Worm (Caenorhabditis elegans) whole organism, L1 larva: ENCODE results near the gene gmn-1.

Source experiments
- C04F5.9 ChIP-seq: sonication (generic microtip); optimal IDR thresholded peaks from 2 replicates; lab custom pipeline; 2016; ENCODE audit warnings: missing genetic modification characterization, missing compliant biosample characterization
- C16A3.4 ChIP-seq: fragments of 150-350 bp; optimal IDR thresholded peaks from 2 replicates; lab custom pipeline; 2014; ENCODE audit warnings: missing biosample characterization, missing genetic modification characterization
- C34B4.2 ChIP-seq: sonication (generic microtip); optimal IDR thresholded peaks from 2 replicates; lab custom pipeline; 2017; ENCODE audit warnings: mild to moderate bottlenecking, missing genetic modification characterization, missing compliant biosample characterization
- F16B12.6 ChIP-seq: fragments of 150-350 bp; optimal IDR thresholded peaks from 2 replicates; lab custom pipeline; 2014; ENCODE audit warnings: missing biosample characterization, missing genetic modification characterization
- alr-1 ChIP-seq: fragments of 200-800 bp; sonication (Bioruptor generic); optimal IDR thresholded peaks from 2 replicates; lab custom pipeline; 2018; ENCODE audit warnings: borderline replicate concordance, mild to moderate bottlenecking, missing genetic modification characterization, missing compliant biosample characterization
- blmp-1 ChIP-seq: fragments of 150-350 bp; optimal IDR thresholded peaks from 2 replicates; lab custom pipeline; 2014; ENCODE audit warnings: missing biosample characterization, missing genetic modification characterization
- ceh-63 ChIP-seq: fragments of 200-800 bp; sonication (Bioruptor generic); optimal IDR thresholded peaks from 2 replicates; lab custom pipeline; 2018; ENCODE audit warnings: mild to moderate bottlenecking, missing genetic modification characterization, missing compliant biosample characterization
- ceh-82 ChIP-seq, 3 experiments: fragments of 150-350 bp in 1 of 3; sonication (generic microtip) in 2 of 3; optimal IDR thresholded peaks; 2 replicates each; lab custom pipeline; 2014 to 2017; ENCODE audit warnings: missing biosample characterization in 3 of 3, missing genetic modification characterization in 3 of 3
- ceh-88 ChIP-seq: fragments of 200-800 bp; sonication (Bioruptor generic); IDR thresholded peaks from 2 replicates; pipeline ENCODE4 v1.3.6; 2022; ENCODE audit warnings: missing genetic modification characterization, missing compliant biosample characterization
- ceh-90 ChIP-seq: sonication (generic microtip); optimal IDR thresholded peaks from 2 replicates; lab custom pipeline; 2016; ENCODE audit warnings: missing genetic modification characterization, missing compliant biosample characterization
- ces-1 ChIP-seq: fragments of 150-350 bp; optimal IDR thresholded peaks from 2 replicates; lab custom pipeline; 2014; ENCODE audit warnings: missing biosample characterization, missing genetic modification reagents, missing genetic modification characterization
- efl-1 ChIP-seq, 4 experiments: fragments of 150-350 bp; optimal IDR thresholded peaks in 3 of 4; peaks in 1 of 4; 1 replicate in 1 of 4; 2 replicates in 3 of 4; lab custom pipeline; 2014; ENCODE audit warnings: missing biosample characterization in 2 of 4, missing genetic modification characterization in 2 of 4, missing genetic modification reagents in 2 of 4
- egl-13 ChIP-seq: sonication (generic microtip); optimal IDR thresholded peaks from 2 replicates; lab custom pipeline; 2016; ENCODE audit warnings: missing genotype, missing genetic modification reagents, missing genetic modification characterization, missing compliant biosample characterization
- egl-27 ChIP-seq, 2 experiments: fragments of 150-350 bp in 1 of 2; sonication (generic microtip); optimal IDR thresholded peaks; 3 replicates each; lab custom pipeline; 2017 to 2018; ENCODE audit warnings: missing biosample characterization in 2 of 2, missing genetic modification characterization in 2 of 2, missing genetic modification reagents in 2 of 2
- elt-3 ChIP-seq, 6 experiments: fragments of 150-350 bp in 1 of 6; sonication (generic microtip); optimal IDR thresholded peaks; 2 replicates each; lab custom pipeline; 2017 to 2018; ENCODE audit warnings: missing biosample characterization in 6 of 6, missing genetic modification characterization in 6 of 6, inconsistent platforms in 1 of 6
- ets-5 ChIP-seq: fragments of 200-800 bp; sonication (Bioruptor generic); IDR thresholded peaks from 2 replicates; pipeline ENCODE4 v1.3.6; 2022; ENCODE audit warnings: missing genetic modification characterization, missing compliant biosample characterization
- fkh-4 ChIP-seq: sonication (generic microtip); optimal IDR thresholded peaks from 2 replicates; lab custom pipeline; 2016; ENCODE audit warnings: missing compliant biosample characterization, missing genetic modification characterization, borderline replicate concordance
- fos-1 ChIP-seq: fragments of 150-350 bp; optimal IDR thresholded peaks from 2 replicates; lab custom pipeline; 2014; ENCODE audit warnings: missing biosample characterization, missing genetic modification characterization
- grh-1 ChIP-seq: fragments of 200-800 bp; sonication (Bioruptor generic); IDR thresholded peaks from 2 replicates; pipeline ENCODE4 v1.3.6; 2022; ENCODE audit warnings: missing genetic modification reagents, missing genetic modification characterization, missing compliant biosample characterization
- hlh-4 ChIP-seq: sonication (generic microtip); optimal IDR thresholded peaks from 2 replicates; lab custom pipeline; 2016; ENCODE audit warnings: mild to moderate bottlenecking, missing genetic modification characterization, missing compliant biosample characterization
- hpl-2 ChIP-seq: fragments of 150-350 bp; optimal IDR thresholded peaks from 2 replicates; lab custom pipeline; 2014; ENCODE audit warnings: missing biosample characterization, missing genetic modification reagents, missing genetic modification characterization
- irx-1 ChIP-seq: sonication (generic microtip); optimal IDR thresholded peaks from 2 replicates; lab custom pipeline; 2016; ENCODE audit warnings: missing genetic modification characterization, missing compliant biosample characterization
- isw-1 ChIP-seq: fragments of 200-800 bp; sonication (Bioruptor generic); IDR thresholded peaks from 2 replicates; pipeline ENCODE4 v1.3.6; 2022; ENCODE audit warnings: missing genetic modification characterization, missing compliant biosample characterization
- lin-13 ChIP-seq: fragments of 150-350 bp; optimal IDR thresholded peaks from 2 replicates; lab custom pipeline; 2014; ENCODE audit warnings: missing biosample characterization, missing genetic modification reagents, missing genetic modification characterization
- lin-14 ChIP-seq: fragments of 200-800 bp; sonication (Bioruptor generic); optimal IDR thresholded peaks from 2 replicates; lab custom pipeline; 2018; ENCODE audit warnings: mild to moderate bottlenecking, missing genetic modification characterization, moderate library complexity, missing compliant biosample characterization
- lin-15B ChIP-seq: fragments of 150-350 bp; sonication (generic microtip); optimal IDR thresholded peaks from 3 replicates; lab custom pipeline; 2014; ENCODE audit warnings: missing biosample characterization, missing genetic modification characterization
- lin-35 ChIP-seq, 2 experiments: fragments of 150-350 bp; optimal IDR thresholded peaks; 2 replicates each; lab custom pipeline; 2014; ENCODE audit warnings: missing biosample characterization in 2 of 2, missing genetic modification characterization in 2 of 2, missing genetic modification reagents in 2 of 2
- lin-39 ChIP-seq: fragments of 150-350 bp; optimal IDR thresholded peaks from 2 replicates; lab custom pipeline; 2014; ENCODE audit warnings: missing biosample characterization, missing genetic modification reagents, missing genetic modification characterization
- lsy-2 ChIP-seq, 2 experiments: fragments of 150-350 bp; optimal IDR thresholded peaks; 2 replicates each; lab custom pipeline; 2014; ENCODE audit warnings: missing biosample characterization in 2 of 2, missing genetic modification characterization in 2 of 2
- mab-9 ChIP-seq: fragments of 200-800 bp; sonication (Bioruptor generic); IDR thresholded peaks from 2 replicates; pipeline ENCODE4 v1.3.6; 2022; ENCODE audit warnings: missing genetic modification reagents, missing genetic modification characterization, missing compliant biosample characterization
- mdl-1 ChIP-seq, 2 experiments: fragments of 150-350 bp; optimal IDR thresholded peaks; 2 replicates each; lab custom pipeline; 2014 to 2017; ENCODE audit warnings: missing biosample characterization in 2 of 2, missing genetic modification characterization in 2 of 2, inconsistent platforms in 1 of 2
- mef-2 ChIP-seq: fragments of 150-350 bp; optimal IDR thresholded peaks from 2 replicates; lab custom pipeline; 2014; ENCODE audit warnings: missing biosample characterization, missing genetic modification characterization
- mep-1 ChIP-seq: fragments of 150-350 bp; optimal IDR thresholded peaks from 2 replicates; lab custom pipeline; 2014; ENCODE audit warnings: missing biosample characterization, missing genetic modification characterization
- nhr-11 ChIP-seq: fragments of 150-350 bp; optimal IDR thresholded peaks from 2 replicates; lab custom pipeline; 2014; ENCODE audit warnings: missing biosample characterization, missing genetic modification characterization
- nhr-19 ChIP-seq: fragments of 200-800 bp; sonication (Bioruptor generic); conservative IDR thresholded peaks from 2 replicates; pipeline ENCODE4 v1.3.6; 2022; ENCODE audit warnings: missing genetic modification characterization, missing compliant biosample characterization
- nhr-20 ChIP-seq: sonication (generic microtip); optimal IDR thresholded peaks from 2 replicates; lab custom pipeline; 2016; ENCODE audit warnings: mild to moderate bottlenecking, missing genetic modification characterization, missing compliant biosample characterization
- nhr-47 ChIP-seq: sonication (generic microtip); optimal IDR thresholded peaks from 2 replicates; lab custom pipeline; 2016; ENCODE audit warnings: mild to moderate bottlenecking, missing genetic modification characterization, moderate library complexity, missing compliant biosample characterization
- nhr-71 ChIP-seq: sonication (generic microtip); optimal IDR thresholded peaks from 2 replicates; lab custom pipeline; 2016; ENCODE audit warnings: mild to moderate bottlenecking, missing genetic modification characterization, moderate library complexity, missing compliant biosample characterization
- nhr-84 ChIP-seq: sonication (generic microtip); optimal IDR thresholded peaks from 2 replicates; lab custom pipeline; 2017; ENCODE audit warnings: missing biosample characterization, missing genetic modification characterization
- nhr-85 ChIP-seq: sonication (generic microtip); peaks from one replicate; lab custom pipeline; 2016; ENCODE audit warnings: missing genetic modification characterization, inconsistent platforms, missing compliant biosample characterization
- pag-3 ChIP-seq: sonication (generic microtip); optimal IDR thresholded peaks from 2 replicates; lab custom pipeline; 2017; ENCODE audit warnings: missing genetic modification characterization, mild to moderate bottlenecking, missing compliant biosample characterization, antibody characterized with exemption, borderline replicate concordance; ENCODE audit not compliant: insufficient read depth
- pax-3 ChIP-seq: fragments of 200-800 bp; sonication (Bioruptor generic); optimal IDR thresholded peaks from 2 replicates; lab custom pipeline; 2018; ENCODE audit warnings: mild to moderate bottlenecking, missing genetic modification characterization, moderate library complexity, missing compliant biosample characterization
- pqm-1 ChIP-seq: sonication (generic microtip); optimal IDR thresholded peaks from 3 replicates; lab custom pipeline; 2017; ENCODE audit warnings: missing biosample characterization, missing genetic modification characterization
- rnt-1 ChIP-seq: sonication (generic microtip); optimal IDR thresholded peaks from 2 replicates; lab custom pipeline; 2016; ENCODE audit warnings: mild to moderate bottlenecking, missing genetic modification characterization, moderate library complexity, missing compliant biosample characterization
- skn-1 ChIP-seq: fragments of 150-350 bp; optimal IDR thresholded peaks from 2 replicates; lab custom pipeline; 2014; ENCODE audit warnings: missing biosample characterization, missing genetic modification characterization
- snpc-4 ChIP-seq: fragments of 150-350 bp; optimal IDR thresholded peaks from 2 replicates; lab custom pipeline; 2014; ENCODE audit warnings: missing biosample characterization, missing genetic modification characterization
- sox-4 ChIP-seq: sonication (generic microtip); optimal IDR thresholded peaks from 2 replicates; lab custom pipeline; 2016; ENCODE audit warnings: missing genetic modification characterization, missing compliant biosample characterization
- unc-130 ChIP-seq: fragments of 150-350 bp; optimal IDR thresholded peaks from 2 replicates; lab custom pipeline; 2017; ENCODE audit warnings: missing biosample characterization, missing genetic modification characterization, inconsistent platforms
- xbp-1 ChIP-seq: sonication (generic microtip); optimal IDR thresholded peaks from 2 replicates; lab custom pipeline; 2016; ENCODE audit warnings: missing genetic modification characterization, missing compliant biosample characterization
- zip-4 ChIP-seq: fragments of 200-800 bp; sonication (Bioruptor generic); optimal IDR thresholded peaks from 2 replicates; lab custom pipeline; 2018; ENCODE audit warnings: mild to moderate bottlenecking, missing genetic modification characterization, moderate library complexity, missing compliant biosample characterization
- ztf-4 ChIP-seq: fragments of 150-350 bp; optimal IDR thresholded peaks from 2 replicates; lab custom pipeline; 2014; ENCODE audit warnings: missing biosample characterization, missing genetic modification characterization

The gmn-1 gene

ce11 chrIII:12250114-12250792, 25.1 kb upstream of the gmn-1 start, which contains the start of the genes tim-1 and Y75B8A.23:
Gene tim-1, minus strand, starts transcription at chrIII:12250164.
Gene Y75B8A.23, plus strand, starts transcription at chrIII:12250660.
- TF ChIP-seq lin-14 (GFP tag; lab: Kevin White, UChicago) = peak; percentile 96
- peak; percentile 98 for TF ChIP-seq nhr-20 (tag; lab: Kevin White, UChicago)
- peak; percentile 73 for TF ChIP-seq fkh-4 (tag; lab: Kevin White, UChicago)
- TF ChIP-seq C04F5.9 = peak; percentile 89
- peak; percentile 73 for TF ChIP-seq C34B4.2 (tag; lab: Kevin White, UChicago)
- peak; percentile 76 for TF ChIP-seq mab-9 (GFP tag; lab: Robert Waterston, UW)
- TF ChIP-seq zip-4 (GFP tag; lab: Kevin White, UChicago) = peak; percentile 89
- TF ChIP-seq skn-1 (tag; lab: Kevin White, UChicago) = peak; percentile 88
- peak; percentile 63 for TF ChIP-seq nhr-11 (tag; lab: Kevin White, UChicago)
- TF ChIP-seq nhr-85 (tag; lab: Kevin White, UChicago) = peak; percentile 98
- peak; percentile 97 for TF ChIP-seq unc-130 (tag; lab: Kevin White, UChicago)
- TF ChIP-seq rnt-1 (tag; lab: Kevin White, UChicago) = peak; percentile 98
- TF ChIP-seq nhr-71 (tag; lab: Kevin White, UChicago) = peak; percentile 99
- peak; percentile 90 to 96 (median 91) for TF ChIP-seq ceh-82 (tag; optimal IDR thresholded peaks at IDR 0.05; lab: Kevin White, UChicago)
- TF ChIP-seq egl-27 (tag; optimal IDR thresholded peaks at IDR 0.05; lab: Kevin White, UChicago) = peak in 1 of 2 experiments; percentile 71
- TF ChIP-seq lin-35 (GFP tag; optimal IDR thresholded peaks at IDR 0.05; lab: Kevin White, UChicago) = peak; percentile 95 to 98
- TF ChIP-seq nhr-84 = no peak
- TF ChIP-seq lsy-2 (tag; optimal IDR thresholded peaks at IDR 0.05; lab: Kevin White, UChicago) = peak; percentile 93 to 95
- peak; percentile 94 for TF ChIP-seq mep-1 (tag; lab: Kevin White, UChicago)
- peak; percentile 86 for TF ChIP-seq mef-2 (tag; lab: Kevin White, UChicago)
- peak; percentile 90 for TF ChIP-seq sox-4 (tag; lab: Kevin White, UChicago)
- peak; percentile 95 for TF ChIP-seq lin-13
- TF ChIP-seq fos-1 = peak; percentile 94
- TF ChIP-seq F16B12.6 (tag; lab: Kevin White, UChicago) = peak; percentile 86
- peak; percentile 98 for TF ChIP-seq nhr-47
- TF ChIP-seq efl-1 (optimal IDR thresholded peaks at IDR 0.05; lab: Kevin White, UChicago) = peak; percentile 98
- peak; percentile 95 to 100 for TF ChIP-seq efl-1 (GFP tag; optimal IDR thresholded peaks at IDR 0.05 in 1 of 2; lab: Kevin White, UChicago)
- no peak for TF ChIP-seq ets-5
- no peak for TF ChIP-seq pqm-1 (tag; lab: Kevin White, UChicago)
- peak; percentile 83 for TF ChIP-seq C16A3.4 (tag; lab: Kevin White, UChicago)
- peak; percentile 85 for TF ChIP-seq ceh-88 (GFP tag; lab: Robert Waterston, UW)
- peak; percentile 96 for TF ChIP-seq xbp-1 (tag; lab: Kevin White, UChicago)
- peak; percentile 89 for TF ChIP-seq pax-3
- TF ChIP-seq grh-1 = peak; percentile 93
- TF ChIP-seq mdl-1 (tag; optimal IDR thresholded peaks at IDR 0.05; lab: Kevin White, UChicago) = peak in 1 of 2 experiments; percentile 91
- peak; percentile 93 for TF ChIP-seq irx-1
- TF ChIP-seq isw-1 (GFP tag; lab: Robert Waterston, UW) = peak; percentile 80
- peak; percentile 100 for TF ChIP-seq snpc-4 (tag; lab: Kevin White, UChicago)
- peak; percentile 87 for TF ChIP-seq lin-15B (tag; lab: Kevin White, UChicago)
- TF ChIP-seq ceh-63 (GFP tag; lab: Kevin White, UChicago) = peak; percentile 78
- TF ChIP-seq egl-13 (tag; lab: Kevin White, UChicago) = peak; percentile 90
- peak; percentile 62 for TF ChIP-seq ceh-90 (tag; lab: Kevin White, UChicago)
- peak; percentile 97 for TF ChIP-seq nhr-19 (GFP tag; lab: Robert Waterston, UW)
- peak; percentile 89 for TF ChIP-seq lin-39 (tag; lab: Kevin White, UChicago)
- no peak for TF ChIP-seq ces-1 (GFP tag; lab: Kevin White, UChicago)
- no peak for TF ChIP-seq pag-3
- TF ChIP-seq hlh-4 (tag; lab: Kevin White, UChicago) = no peak
- TF ChIP-seq alr-1 (tag; lab: Kevin White, UChicago) = no peak
- peak; percentile 93 for TF ChIP-seq hpl-2 (GFP tag; lab: Kevin White, UChicago)
- TF ChIP-seq ztf-4 = peak; percentile 93
- TF ChIP-seq blmp-1 (tag; lab: Kevin White, UChicago) = peak; percentile 82
- peak in 5 of 6 experiments; percentile 8 to 95 (median 80) for TF ChIP-seq elt-3 (tag; optimal IDR thresholded peaks at IDR 0.05; lab: Kevin White, UChicago)
